Worm (Caenorhabditis elegans) whole organism, L4 larva: Measurements from ENCODE around the gene lipl-2.

Experiments used
- D1046.2 ChIP-seq: fragments of 200-800 bp; sonication (Bioruptor generic); IDR thresholded peaks from 2 replicates; pipeline ENCODE4 v1.3.6; 2022; ENCODE audit warnings: missing genetic modification characterization, missing compliant biosample characterization
- F26F4.8 ChIP-seq: fragments of 200-800 bp; sonication (Bioruptor generic); conservative IDR thresholded peaks from 2 replicates; pipeline ENCODE4 v1.3.6; 2022; ENCODE audit warnings: missing genetic modification characterization, missing compliant biosample characterization
- F37D6.2 ChIP-seq: sonication (generic microtip); optimal IDR thresholded peaks from 2 replicates; lab custom pipeline; 2016; ENCODE audit warnings: mild to moderate bottlenecking, missing genetic modification characterization, missing compliant biosample characterization
- F49E8.2 ChIP-seq: sonication (generic microtip); optimal IDR thresholded peaks from 2 replicates; lab custom pipeline; 2016; ENCODE audit warnings: missing compliant biosample characterization, mild to moderate bottlenecking, missing genetic modification characterization, borderline replicate concordance
- Y48G9A.11 ChIP-seq: fragments of 200-800 bp; sonication (Bioruptor generic); IDR thresholded peaks from 2 replicates; pipeline ENCODE4 v1.3.6; 2022; ENCODE audit warnings: missing genetic modification reagents, missing genetic modification characterization, missing compliant biosample characterization
- Y5F2A.4 ChIP-seq: fragments of 200-800 bp; sonication (Bioruptor generic); optimal IDR thresholded peaks from 2 replicates; lab custom pipeline; 2018; ENCODE audit warnings: mild to moderate bottlenecking, missing genetic modification characterization, missing compliant biosample characterization
- ZK546.5 ChIP-seq, 2 experiments: sonication (generic microtip); optimal IDR thresholded peaks; 2 replicates each; lab custom pipeline; 2017; ENCODE audit warnings: missing biosample characterization in 2 of 2, missing genetic modification characterization in 2 of 2
- arid-1 ChIP-seq: fragments of 200-800 bp; sonication (Bioruptor generic); conservative IDR thresholded peaks from 2 replicates; pipeline ENCODE4 v1.3.6; 2022; ENCODE audit warnings: missing genetic modification reagents, missing genetic modification characterization, missing compliant biosample characterization
- ceh-32 ChIP-seq: sonication (generic microtip); optimal IDR thresholded peaks from 2 replicates; lab custom pipeline; 2016; ENCODE audit warnings: mild to moderate bottlenecking, missing genetic modification characterization, missing compliant biosample characterization; ENCODE audit not compliant: poor library complexity
- ceh-82 ChIP-seq: sonication (generic microtip); optimal IDR thresholded peaks from 2 replicates; lab custom pipeline; 2017; ENCODE audit warnings: missing biosample characterization, missing genetic modification characterization
- ces-1 ChIP-seq: fragments of 150-350 bp; sonication (generic microtip); optimal IDR thresholded peaks from 4 replicates; lab custom pipeline; 2014; ENCODE audit warnings: missing biosample characterization, missing genetic modification reagents, missing genetic modification characterization
- daf-12 ChIP-seq: fragments of 150-350 bp; optimal IDR thresholded peaks from 2 replicates; lab custom pipeline; 2014; ENCODE audit warnings: missing biosample characterization, missing genetic modification reagents, missing genetic modification characterization
- dmd-6 ChIP-seq: fragments of 200-800 bp; sonication (Bioruptor generic); IDR thresholded peaks from 2 replicates; pipeline ENCODE4 v1.3.6; 2022; ENCODE audit warnings: missing genetic modification reagents, missing genetic modification characterization, missing compliant biosample characterization
- dmd-9 ChIP-seq: fragments of 200-800 bp; sonication (Bioruptor generic); IDR thresholded peaks from 2 replicates; pipeline ENCODE4 v1.3.6; 2022; ENCODE audit warnings: missing genetic modification reagents, missing genetic modification characterization, missing compliant biosample characterization
- dpl-1 ChIP-seq: fragments of 150-350 bp; optimal IDR thresholded peaks from 2 replicates; lab custom pipeline; 2014; ENCODE audit warnings: missing biosample characterization, missing genetic modification reagents, missing genetic modification characterization
- egl-27 ChIP-seq: sonication (generic microtip); optimal IDR thresholded peaks from 3 replicates; lab custom pipeline; 2017; ENCODE audit warnings: missing biosample characterization, missing genetic modification reagents, missing genetic modification characterization
- egl-43 ChIP-seq: fragments of 200-800 bp; sonication (Bioruptor generic); IDR thresholded peaks from 2 replicates; pipeline ENCODE4 v1.3.6; 2022; ENCODE audit warnings: missing genetic modification reagents, missing genetic modification characterization, missing compliant biosample characterization
- fkh-10 ChIP-seq: fragments of 150-350 bp; optimal IDR thresholded peaks from 2 replicates; lab custom pipeline; 2014; ENCODE audit warnings: missing biosample characterization, missing genetic modification reagents, missing genetic modification characterization
- gei-8 ChIP-seq: fragments of 200-800 bp; sonication (Bioruptor generic); optimal IDR thresholded peaks from 2 replicates; lab custom pipeline; 2018; ENCODE audit warnings: mild to moderate bottlenecking, missing genetic modification characterization, missing compliant biosample characterization
- jun-1 ChIP-seq: fragments of 150-350 bp; optimal IDR thresholded peaks from 2 replicates; lab custom pipeline; 2014; ENCODE audit warnings: missing biosample characterization, missing genetic modification reagents, missing genetic modification characterization
- lim-7 ChIP-seq: fragments of 200-800 bp; sonication (Bioruptor generic); IDR thresholded peaks from 2 replicates; pipeline ENCODE4 v1.3.6; 2022; ENCODE audit warnings: missing genetic modification characterization, missing compliant biosample characterization
- lin-1 ChIP-seq: fragments of 200-800 bp; sonication (Bioruptor generic); IDR thresholded peaks from 2 replicates; pipeline ENCODE4 v1.3.6; 2022; ENCODE audit warnings: missing genetic modification reagents, missing genetic modification characterization, missing compliant biosample characterization
- lin-29 ChIP-seq: fragments of 200-800 bp; sonication (Bioruptor generic); IDR thresholded peaks from 2 replicates; pipeline ENCODE4 v1.3.6; 2022; ENCODE audit warnings: missing genetic modification reagents, missing genetic modification characterization, missing compliant biosample characterization
- madf-5 ChIP-seq, 2 experiments: fragments of 200-800 bp; sonication (Bioruptor generic); IDR thresholded peaks; 2 replicates each; pipeline ENCODE4 v1.3.6; 2022; ENCODE audit warnings: missing compliant biosample characterization in 2 of 2, missing genetic modification characterization in 2 of 2
- madf-9 ChIP-seq: fragments of 200-800 bp; sonication (Bioruptor generic); conservative IDR thresholded peaks from 2 replicates; pipeline ENCODE4 v1.3.6; 2022; ENCODE audit warnings: missing genetic modification reagents, missing genetic modification characterization, missing compliant biosample characterization
- mdl-1 ChIP-seq, 2 experiments: fragments of 150-350 bp in 1 of 2; sonication (generic microtip) in 1 of 2; optimal IDR thresholded peaks; 2 replicates each; lab custom pipeline; 2014 to 2017; ENCODE audit warnings: missing biosample characterization in 2 of 2, missing genetic modification characterization in 2 of 2
- mep-1 ChIP-seq: fragments of 150-350 bp; sonication (generic microtip); optimal IDR thresholded peaks from 3 replicates; lab custom pipeline; 2014; ENCODE audit warnings: missing biosample characterization, missing genetic modification characterization
- mes-2 ChIP-seq: sonication (generic microtip); optimal IDR thresholded peaks from 2 replicates; lab custom pipeline; 2016; ENCODE audit warnings: missing genotype, mild to moderate bottlenecking, missing genetic modification characterization, missing compliant biosample characterization; ENCODE audit not compliant: poor library complexity, severe bottlenecking
- nhr-11 ChIP-seq: fragments of 150-350 bp; optimal IDR thresholded peaks from 2 replicates; lab custom pipeline; 2014; ENCODE audit warnings: missing biosample characterization, missing genetic modification characterization
- nhr-111 ChIP-seq: fragments of 200-800 bp; sonication (Bioruptor generic); optimal IDR thresholded peaks from 2 replicates; lab custom pipeline; 2018; ENCODE audit warnings: mild to moderate bottlenecking, missing genetic modification characterization, missing compliant biosample characterization
- nhr-41 ChIP-seq: fragments of 200-800 bp; sonication (Bioruptor generic); IDR thresholded peaks from 2 replicates; pipeline ENCODE4 v1.3.6; 2022; ENCODE audit warnings: missing genetic modification reagents, missing genetic modification characterization, missing compliant biosample characterization
- nhr-42 ChIP-seq: fragments of 200-800 bp; sonication (Bioruptor generic); IDR thresholded peaks from 2 replicates; pipeline ENCODE4 v1.3.6; 2022; ENCODE audit warnings: missing genetic modification characterization, missing compliant biosample characterization
- set-16 ChIP-seq: fragments of 200-800 bp; sonication (Bioruptor generic); IDR thresholded peaks from 2 replicates; pipeline ENCODE4 v1.3.6; 2022; ENCODE audit warnings: missing genetic modification reagents, missing genetic modification characterization, missing compliant biosample characterization
- snpc-1.2 ChIP-seq: fragments of 200-800 bp; sonication (Bioruptor generic); IDR thresholded peaks from 2 replicates; pipeline ENCODE4 v1.3.6; 2022; ENCODE audit warnings: missing genetic modification reagents, missing genetic modification characterization, missing compliant biosample characterization
- snpc-4 ChIP-seq: fragments of 150-350 bp; optimal IDR thresholded peaks from 2 replicates; lab custom pipeline; 2014; ENCODE audit warnings: missing biosample characterization, missing genetic modification characterization
- unc-39 ChIP-seq: sonication (generic microtip); optimal IDR thresholded peaks from 2 replicates; lab custom pipeline; 2017; ENCODE audit warnings: missing biosample characterization, missing genetic modification characterization
- unc-62 ChIP-seq, 3 experiments: fragments of 150-350 bp in 1 of 3; sonication (generic microtip); optimal IDR thresholded peaks in 2 of 3; peaks in 1 of 3; 1 replicate in 1 of 3; 2 replicates in 2 of 3; lab custom pipeline; 2014 to 2017; ENCODE audit warnings: missing biosample characterization in 3 of 3, missing genetic modification characterization in 3 of 3, missing genetic modification reagents in 3 of 3, missing genotype in 1 of 3
- vab-7 ChIP-seq: fragments of 200-800 bp; sonication (Bioruptor generic); IDR thresholded peaks from 2 replicates; pipeline ENCODE4 v1.3.6; 2022; ENCODE audit warnings: missing genetic modification reagents, missing genetic modification characterization, missing compliant biosample characterization
- zag-1 ChIP-seq: fragments of 150-350 bp; optimal IDR thresholded peaks from 2 replicates; lab custom pipeline; 2014; ENCODE audit warnings: missing biosample characterization, missing genetic modification characterization
- zfp-2 ChIP-seq: sonication (generic microtip); optimal IDR thresholded peaks from 2 replicates; lab custom pipeline; 2016; ENCODE audit warnings: mild to moderate bottlenecking, missing genetic modification characterization, missing compliant biosample characterization
- zip-2 ChIP-seq: fragments of 150-350 bp; optimal IDR thresholded peaks from 2 replicates; lab custom pipeline; 2014; ENCODE audit warnings: missing biosample characterization, missing genetic modification characterization
- ztf-11 ChIP-seq: fragments of 150-350 bp; optimal IDR thresholded peaks from 2 replicates; lab custom pipeline; 2014; ENCODE audit warnings: missing biosample characterization, missing genetic modification characterization

The lipl-2 gene

ce11 chrV:9816390-9816789 lies 25.0 kb downstream of the lipl-2 start, which contains the start of gene sru-31:
Gene sru-31, plus strand, starts transcription at chrV:9816690.
- TF ChIP-seq nhr-42, result no peak
- no peak for TF ChIP-seq nhr-111
- TF ChIP-seq dmd-9, result no peak
- TF ChIP-seq ZK546.5 (tag; optimal IDR thresholded peaks at IDR 0.05; lab: Kevin White, UChicago), result no peak
- TF ChIP-seq unc-39 (tag; lab: Kevin White, UChicago), result no peak
- no peak for TF ChIP-seq set-16 (GFP tag; lab: Robert Waterston, UW)
- no peak for TF ChIP-seq gei-8 (GFP tag; lab: Kevin White, UChicago)
- TF ChIP-seq lin-1 (GFP tag; lab: Robert Waterston, UW), result no peak
- no peak for TF ChIP-seq nhr-41 (GFP tag; lab: Robert Waterston, UW)

ce11 chrV:9821724-9822123 lies 30.4 kb downstream of the lipl-2 start, which contains the start of gene str-193:
Gene str-193, minus strand, starts transcription at chrV:9821824.
- TF ChIP-seq arid-1 (GFP tag; lab: Robert Waterston, UW), result no peak
- TF ChIP-seq ceh-32 (tag; lab: Kevin White, UChicago), result no peak
- peak in 1 of 2 experiments; percentile 6 for TF ChIP-seq unc-62 (GFP tag; optimal IDR thresholded peaks at IDR 0.05 in 1 of 2; lab: Kevin White, UChicago)
- no peak for TF ChIP-seq unc-62 (tag; optimal IDR thresholded peaks at IDR 0.05; lab: Kevin White, UChicago)
- no peak for TF ChIP-seq snpc-1.2
- TF ChIP-seq gei-8 (GFP tag; lab: Kevin White, UChicago), result no peak
- TF ChIP-seq, all 104 proteins: peak for 1

ce11 chrV:9824149-9824548 lies 32.8 kb downstream of the lipl-2 start, which contains the start of gene str-2:
Gene str-2, minus strand, starts transcription at chrV:9824249.
- no peak for TF ChIP-seq vab-7 (GFP tag; lab: Robert Waterston, UW)
- TF ChIP-seq D1046.2, result no peak
- no peak for TF ChIP-seq zag-1 (tag; lab: Kevin White, UChicago)
- TF ChIP-seq Y5F2A.4 (GFP tag; lab: Kevin White, UChicago), result no peak
- no peak for TF ChIP-seq ztf-11 (tag; lab: Kevin White, UChicago)
- no peak for TF ChIP-seq mdl-1 (tag; optimal IDR thresholded peaks at IDR 0.05; lab: Kevin White, UChicago)
- TF ChIP-seq nhr-11 (tag; lab: Kevin White, UChicago), result no peak
- TF ChIP-seq mes-2, result no peak
- no peak for TF ChIP-seq F26F4.8 (GFP tag; lab: Robert Waterston, UW)
- TF ChIP-seq ces-1 (GFP tag; lab: Kevin White, UChicago), result no peak
- no peak for TF ChIP-seq zfp-2 (tag; lab: Kevin White, UChicago)
- no peak for TF ChIP-seq dmd-9
- TF ChIP-seq dmd-6 (GFP tag; lab: Robert Waterston, UW), result no peak
- no peak for TF ChIP-seq madf-5 (GFP tag; IDR thresholded peaks at IDR 0.05; lab: Robert Waterston, UW)
- no peak for TF ChIP-seq ceh-82
- no peak for TF ChIP-seq nhr-41 (GFP tag; lab: Robert Waterston, UW)
- no peak for TF ChIP-seq Y48G9A.11 (GFP tag; lab: Robert Waterston, UW)

ce11 chrV:9833900-9834299 lies 42.5 kb downstream of the lipl-2 start, which contains the start of gene sru-40:
Gene sru-40, minus strand, starts transcription at chrV:9834000.
- TF ChIP-seq F37D6.2 (no peak), Y5F2A.4 (GFP tag; lab: Kevin White, UChicago) (no peak), dpl-1 (GFP tag; lab: Kevin White, UChicago) (no peak), lin-29 (GFP tag; lab: Robert Waterston, UW) (no peak), F49E8.2 (tag; lab: Kevin White, UChicago) (no peak), lin-1 (GFP tag; lab: Robert Waterston, UW) (no peak), zip-2 (tag; lab: Kevin White, UChicago) (no peak), F26F4.8 (GFP tag; lab: Robert Waterston, UW) (no peak), egl-27 (tag; lab: Kevin White, UChicago) (no peak), fkh-10 (no peak), egl-43 (GFP tag; lab: Robert Waterston, UW) (no peak), zfp-2 (tag; lab: Kevin White, UChicago) (no peak), daf-12 (tag; lab: Kevin White, UChicago) (no peak), madf-9 (no peak), ceh-82 (no peak), lim-7 (GFP tag; lab: Robert Waterston, UW) (no peak), mep-1 (tag; lab: Kevin White, UChicago) (no peak), snpc-4 (tag; lab: Kevin White, UChicago) (no peak), jun-1 (no peak), ztf-11 (tag; lab: Kevin White, UChicago) (no peak)
